Worm (Caenorhabditis elegans) whole organism, late embryonic: ENCODE results near the gene bcmo-2.

Experiments used
- hlh-13 ChIP-seq: fragments of 200-800 bp; sonication (Bioruptor generic); optimal IDR thresholded peaks from 2 replicates; lab custom pipeline; 2018; ENCODE audit warnings: mild to moderate bottlenecking, missing genetic modification characterization, missing compliant biosample characterization
- nhr-232 ChIP-seq: sonication (generic microtip); optimal IDR thresholded peaks from 2 replicates; lab custom pipeline; 2016; ENCODE audit warnings: missing genetic modification characterization, missing compliant biosample characterization

ce11 chrII:3917985-3918633 is 7.5 kb upstream of the bcmo-2 start:
- TF ChIP-seq hlh-13 (GFP tag; lab: Kevin White, UChicago) (no peak), nhr-232 (no peak)
